Fruit fly (Drosophila melanogaster) whole organism, embryonic: ENCODE measurements around the gene CG15213.

ENCODE experiments used
- Adf1 ChIP-seq: fragments of 200-800 bp; sonication (Bioruptor generic); IDR thresholded peaks from 2 replicates; pipeline ENCODE4 v1.3.6; 2022; ENCODE audit warnings: missing biosample characterization, missing genetic modification characterization
- CG13296 ChIP-seq: fragments of 200-800 bp; sonication (Bioruptor generic); optimal IDR thresholded peaks from 3 replicates; lab custom pipeline; 2018; ENCODE audit warnings: missing biosample characterization, mild to moderate bottlenecking, missing genetic modification characterization
- CG13894 ChIP-seq: fragments of 200-800 bp; sonication (Bioruptor generic); optimal IDR thresholded peaks from 3 replicates; lab custom pipeline; 2018; ENCODE audit warnings: missing biosample characterization, mild to moderate bottlenecking, missing genetic modification characterization, moderate library complexity
- CG14710 ChIP-seq: fragments of 200-800 bp; sonication (Bioruptor generic); optimal IDR thresholded peaks from 3 replicates; lab custom pipeline; 2019; ENCODE audit warnings: missing biosample characterization, mild to moderate bottlenecking, missing genetic modification characterization, moderate library complexity
- CG14965 ChIP-seq: fragments of 200-800 bp; sonication (Bioruptor generic); optimal IDR thresholded peaks from 2 replicates; lab custom pipeline; 2016; ENCODE audit warnings: missing biosample characterization, missing genetic modification characterization, borderline replicate concordance
- CG16813 ChIP-seq: fragments of 200-800 bp; sonication (Bioruptor generic); IDR thresholded peaks from 3 replicates; pipeline ENCODE4 v1.3.6; 2022; ENCODE audit warnings: missing biosample characterization, missing genetic modification characterization; ENCODE audit not compliant: partially characterized antibody
- CG33557 ChIP-seq: fragments of 200-800 bp; sonication (Bioruptor generic); optimal IDR thresholded peaks from 2 replicates; lab custom pipeline; 2019; ENCODE audit warnings: missing biosample characterization, mild to moderate bottlenecking, missing genetic modification characterization, moderate library complexity
- CG3838 ChIP-seq: fragments of 200-800 bp; sonication (Bioruptor generic); optimal IDR thresholded peaks from 3 replicates; lab custom pipeline; 2016; ENCODE audit warnings: missing biosample characterization, missing genetic modification characterization
- CG3995 ChIP-seq: fragments of 200-800 bp; sonication (Bioruptor generic); optimal IDR thresholded peaks from 3 replicates; lab custom pipeline; 2016; ENCODE audit warnings: missing biosample characterization, missing genetic modification characterization
- CG4328 ChIP-seq: fragments of 200-800 bp; sonication (Bioruptor generic); optimal IDR thresholded peaks from 3 replicates; lab custom pipeline; 2017; ENCODE audit warnings: missing biosample characterization, missing genetic modification reagents, missing genetic modification characterization
- CG6272 ChIP-seq: fragments of 200-800 bp; sonication (Bioruptor generic); IDR thresholded peaks from 2 replicates; pipeline ENCODE4 v1.3.6; 2022; ENCODE audit warnings: missing biosample characterization, missing genetic modification characterization
- CG6683 ChIP-seq: fragments of 200-800 bp; sonication (Bioruptor generic); optimal IDR thresholded peaks from 2 replicates; lab custom pipeline; 2017; ENCODE audit warnings: missing biosample characterization, mild to moderate bottlenecking, missing genetic modification characterization, missing genetic modification reagents
- CG6813 ChIP-seq: fragments of 200-800 bp; sonication (Bioruptor generic); optimal IDR thresholded peaks from 2 replicates; lab custom pipeline; 2017; ENCODE audit warnings: missing biosample characterization, missing genetic modification characterization, mild to moderate bottlenecking, moderate library complexity, missing genetic modification reagents
- CG7357 ChIP-seq: fragments of 200-800 bp; sonication (Bioruptor generic); IDR thresholded peaks from 3 replicates; pipeline ENCODE4 v1.3.6; 2022; ENCODE audit warnings: missing biosample characterization, missing genetic modification characterization
- Deaf1 ChIP-seq: fragments of 200-800 bp; optimal IDR thresholded peaks from 3 replicates; lab custom pipeline; 2019; ENCODE audit warnings: missing biosample characterization, mild to moderate bottlenecking, missing genetic modification characterization, moderate library complexity
- Dek ChIP-seq: fragments of 200-800 bp; sonication (Bioruptor generic); optimal IDR thresholded peaks from 3 replicates; lab custom pipeline; 2019; ENCODE audit warnings: missing biosample characterization, mild to moderate bottlenecking, missing genetic modification characterization, moderate library complexity
- Gug ChIP-seq: fragments of 200-800 bp; sonication (Bioruptor generic); IDR thresholded peaks from 4 replicates; pipeline ENCODE4 v1.3.6; 2022; ENCODE audit warnings: missing biosample characterization, missing genetic modification characterization
- HmgD ChIP-seq: fragments of 200-800 bp; sonication (Bioruptor generic); optimal IDR thresholded peaks from 3 replicates; lab custom pipeline; 2016; ENCODE audit warnings: missing biosample characterization, missing genetic modification characterization
- Lim3 ChIP-seq: fragments of 200-800 bp; sonication (Bioruptor generic); IDR thresholded peaks from 2 replicates; pipeline ENCODE4 v1.3.6; 2022; ENCODE audit warnings: missing biosample characterization, missing genetic modification characterization
- NfI ChIP-seq: fragments of 200-800 bp; sonication (Bioruptor generic); optimal IDR thresholded peaks from 3 replicates; lab custom pipeline; 2018; ENCODE audit warnings: missing biosample characterization, mild to moderate bottlenecking, missing genetic modification characterization, moderate library complexity
- Six4 ChIP-seq: fragments of 200-800 bp; sonication (Bioruptor generic); optimal IDR thresholded peaks from 2 replicates; lab custom pipeline; 2016; ENCODE audit warnings: missing biosample characterization, missing genetic modification characterization
- Sox100B ChIP-seq: fragments of 200-800 bp; sonication (Bioruptor generic); optimal IDR thresholded peaks from 3 replicates; lab custom pipeline; 2018; ENCODE audit warnings: missing biosample characterization, mild to moderate bottlenecking, missing genetic modification characterization
- Sox102F ChIP-seq: fragments of 200-800 bp; sonication (Bioruptor generic); optimal IDR thresholded peaks from 2 replicates; lab custom pipeline; 2018; ENCODE audit warnings: missing biosample characterization, mild to moderate bottlenecking, missing genetic modification characterization, moderate library complexity
- Taf1 ChIP-seq: fragments of 200-800 bp; sonication (Bioruptor generic); IDR thresholded peaks from 2 replicates; pipeline ENCODE4 v1.3.6; 2022; ENCODE audit warnings: missing biosample characterization, missing genetic modification characterization
- Tbp ChIP-seq: fragments of >200 bp; optimal IDR thresholded peaks from 2 replicates; lab custom pipeline; 2018; ENCODE audit warnings: missing biosample characterization, missing genetic modification characterization
- ac ChIP-seq: fragments of 200-800 bp; sonication (Bioruptor generic); optimal IDR thresholded peaks from 3 replicates; lab custom pipeline; 2017; ENCODE audit warnings: missing biosample characterization, mild to moderate bottlenecking, missing genetic modification characterization
- ato ChIP-seq: fragments of 200-800 bp; sonication (Bioruptor generic); IDR thresholded peaks from 2 replicates; pipeline ENCODE4 v1.3.6; 2022; ENCODE audit warnings: missing biosample characterization, missing genetic modification characterization; ENCODE audit not compliant: partially characterized antibody
- bigmax ChIP-seq: fragments of 200-800 bp; sonication (Bioruptor generic); optimal IDR thresholded peaks from 2 replicates; lab custom pipeline; 2018; ENCODE audit warnings: missing biosample characterization, mild to moderate bottlenecking, missing genetic modification characterization
- cato ChIP-seq: fragments of 200-800 bp; sonication (Bioruptor generic); optimal IDR thresholded peaks from 2 replicates; lab custom pipeline; 2016; ENCODE audit warnings: missing biosample characterization, missing genetic modification characterization, borderline replicate concordance
- caup ChIP-seq: fragments of 200-800 bp; sonication (Bioruptor generic); optimal IDR thresholded peaks from 3 replicates; lab custom pipeline; 2017; ENCODE audit warnings: missing biosample characterization, mild to moderate bottlenecking, missing genetic modification characterization, moderate library complexity; ENCODE audit not compliant: severe bottlenecking
- cwo ChIP-seq: fragments of 200-800 bp; sonication (Bioruptor generic); optimal IDR thresholded peaks from 3 replicates; lab custom pipeline; 2017; ENCODE audit warnings: missing biosample characterization, missing genetic modification characterization, mild to moderate bottlenecking, moderate library complexity, missing genetic modification reagents
- dm ChIP-seq: fragments of 200-800 bp; sonication (Bioruptor generic); optimal IDR thresholded peaks from 3 replicates; lab custom pipeline; 2016; ENCODE audit warnings: missing biosample characterization, missing genetic modification characterization
- ems ChIP-seq: fragments of 200-800 bp; sonication (Bioruptor generic); optimal IDR thresholded peaks from 3 replicates; lab custom pipeline; 2016; ENCODE audit warnings: missing biosample characterization, missing genetic modification characterization
- eve ChIP-seq, 2 experiments: fragments of >200 bp; optimal IDR thresholded peaks; 2 replicates each; lab custom pipeline; 2017; ENCODE audit warnings: missing biosample characterization in 2 of 2, missing genetic modification characterization in 2 of 2
- gcm ChIP-seq: fragments of 200-800 bp; sonication (Bioruptor generic); optimal IDR thresholded peaks from 2 replicates; lab custom pipeline; 2019; ENCODE audit warnings: missing biosample characterization, mild to moderate bottlenecking, missing genetic modification characterization, moderate library complexity
- gsb ChIP-seq: fragments of 200-800 bp; sonication (Bioruptor generic); IDR thresholded peaks from 2 replicates; pipeline ENCODE4 v1.3.6; 2022; ENCODE audit warnings: missing biosample characterization, missing genetic modification characterization
- ham ChIP-seq: fragments of 200-800 bp; sonication (Bioruptor generic); IDR thresholded peaks from 2 replicates; pipeline ENCODE4 v1.3.6; 2022; ENCODE audit warnings: missing biosample characterization, missing genetic modification characterization
- ken ChIP-seq: fragments of 200-800 bp; sonication (Bioruptor generic); IDR thresholded peaks from 3 replicates; pipeline ENCODE4 v1.3.6; 2022; ENCODE audit warnings: missing biosample characterization, missing genetic modification characterization
- klu ChIP-seq: fragments of 200-800 bp; sonication (Bioruptor generic); IDR thresholded peaks from 2 replicates; pipeline ENCODE4 v1.3.6; 2022; ENCODE audit warnings: missing biosample characterization, missing genetic modification characterization
- lmd ChIP-seq: fragments of 200-800 bp; sonication (Bioruptor generic); IDR thresholded peaks from 2 replicates; pipeline ENCODE4 v1.3.6; 2022; ENCODE audit warnings: missing biosample characterization, missing genetic modification characterization
- lola ChIP-seq, 3 experiments: fragments of >200 bp in 2 of 3; fragments of 200-800 bp in 1 of 3; sonication (Bioruptor generic) in 1 of 3; optimal IDR thresholded peaks; 2 replicates each; lab custom pipeline; 2017 to 2019; ENCODE audit warnings: missing biosample characterization in 3 of 3, missing genetic modification characterization in 3 of 3, mild to moderate bottlenecking in 1 of 3, moderate library complexity in 1 of 3
- maf-S ChIP-seq: fragments of 200-800 bp; sonication (Bioruptor generic); optimal IDR thresholded peaks from 2 replicates; lab custom pipeline; 2016; ENCODE audit warnings: missing biosample characterization, missing genetic modification characterization
- nom ChIP-seq: fragments of 200-800 bp; sonication (Bioruptor generic); optimal IDR thresholded peaks from 2 replicates; lab custom pipeline; 2017; ENCODE audit warnings: missing biosample characterization, missing genetic modification characterization, mild to moderate bottlenecking, moderate library complexity, missing genetic modification reagents
- sens-2 ChIP-seq: fragments of 200-800 bp; sonication (Bioruptor generic); IDR thresholded peaks from 2 replicates; pipeline ENCODE4 v1.3.6; 2022; ENCODE audit warnings: missing biosample characterization, missing genetic modification characterization
- sim ChIP-seq: fragments of 200-800 bp; sonication (Bioruptor generic); IDR thresholded peaks from 2 replicates; pipeline ENCODE4 v1.3.6; 2022; ENCODE audit warnings: missing biosample characterization, missing genetic modification characterization
- tio ChIP-seq: fragments of 200-800 bp; sonication (Bioruptor generic); optimal IDR thresholded peaks from 2 replicates; lab custom pipeline; 2017; ENCODE audit warnings: missing biosample characterization, missing genetic modification characterization, inconsistent platforms
- trh ChIP-seq: fragments of 200-800 bp; sonication (Bioruptor generic); optimal IDR thresholded peaks from 2 replicates; lab custom pipeline; 2016; ENCODE audit warnings: missing biosample characterization, missing genetic modification characterization
- zf30C ChIP-seq: fragments of 200-800 bp; sonication (Bioruptor generic); optimal IDR thresholded peaks from 3 replicates; lab custom pipeline; 2018; ENCODE audit warnings: missing biosample characterization, mild to moderate bottlenecking, missing genetic modification characterization

CG15213 gene

DNA sequence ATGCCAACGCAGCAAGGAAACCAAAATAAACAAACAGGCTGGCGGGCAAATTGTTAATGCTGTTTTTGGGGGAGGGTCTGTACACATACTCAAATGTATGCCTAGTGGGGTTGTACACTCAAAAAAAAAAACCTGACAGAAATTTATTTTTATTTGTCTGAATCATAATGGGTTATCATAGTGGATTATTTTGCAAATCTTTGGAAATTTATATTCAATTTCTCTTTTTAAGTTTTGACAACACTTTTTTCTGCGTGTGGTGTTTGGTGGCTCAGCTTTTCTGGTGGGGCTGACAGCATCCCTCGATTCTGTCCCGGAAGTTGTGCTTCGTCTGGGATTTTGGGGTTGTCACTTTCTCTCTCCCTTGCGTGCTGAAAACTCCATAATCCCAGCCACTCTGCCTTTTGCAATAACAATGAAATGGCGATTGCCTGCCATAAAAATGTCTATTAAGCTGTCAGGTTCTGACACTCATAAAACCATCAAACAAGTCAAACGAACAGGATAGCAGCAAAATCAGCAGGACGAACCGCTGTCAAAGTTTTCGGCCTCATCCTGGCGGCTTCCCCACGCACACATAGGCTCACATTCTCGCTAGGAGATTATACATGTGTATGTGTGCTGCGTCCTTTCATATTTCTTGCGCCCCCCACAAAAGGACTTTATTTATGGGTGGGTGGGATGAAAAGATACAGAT is 22.0 kb upstream of the CG15213 start (continued):
- 0 out of 2 replicates have a peak, but pooled peaks have one; percentile 39 for TF ChIP-seq sim
- no peak for TF ChIP-seq ato
- peak; percentile 38 for TF ChIP-seq CG3838 (GFP tag; lab: Kevin White, UChicago)
- TF ChIP-seq lmd (GFP tag; lab: Robert Waterston, UW), result no peak; the same call in 1 of the 2 replicates
- TF ChIP-seq bigmax (GFP tag; lab: Kevin White, UChicago), result no peak
- TF ChIP-seq tio (GFP tag; lab: Kevin White, UChicago), result no peak
- TF ChIP-seq Lim3 (GFP tag; lab: Robert Waterston, UW), result no peak
- peak; percentile 63 for TF ChIP-seq maf-S (GFP tag; lab: Kevin White, UChicago)
- TF ChIP-seq CG14710, result peak; percentile 51
- no peak for TF ChIP-seq ac (GFP tag; lab: Kevin White, UChicago)
- peak; percentile 68 for TF ChIP-seq Gug
- TF ChIP-seq klu (GFP tag; lab: Robert Waterston, UW), result peak; percentile 44; the same call in 1 of the 2 replicates
- TF ChIP-seq CG13894 (tag; lab: Kevin White, UChicago), result peak; percentile 86
- peak; percentile 20 for TF ChIP-seq ems (GFP tag; lab: Kevin White, UChicago)
- TF ChIP-seq HmgD (GFP tag; lab: Kevin White, UChicago), result no peak
- peak; percentile 82 for TF ChIP-seq CG13296
- peak; percentile 85 for TF ChIP-seq ken
- TF ChIP-seq ham (GFP tag; lab: Robert Waterston, UW), result peak; percentile 67; the same call in 1 of the 2 replicates
- peak; percentile 81 for TF ChIP-seq Dek (tag; lab: Kevin White, UChicago)
- TF ChIP-seq eve (GFP tag; optimal IDR thresholded peaks at IDR 0.05; lab: Kevin White, UChicago), result no peak
- TF ChIP-seq Adf1 (GFP tag; lab: Robert Waterston, UW), result peak; percentile 46
- TF ChIP-seq zf30C (GFP tag; lab: Kevin White, UChicago), result peak; percentile 72
- no peak for TF ChIP-seq CG16813 (GFP tag; lab: Robert Waterston, UW)
- peak; percentile 78 for TF ChIP-seq caup (GFP tag; lab: Kevin White, UChicago)
- no peak for TF ChIP-seq Deaf1 (tag; lab: Kevin White, UChicago)
- no peak for TF ChIP-seq Sox100B (GFP tag; lab: Kevin White, UChicago)
- TF ChIP-seq CG7357 (GFP tag; lab: Robert Waterston, UW), result no peak; the same call in 1 of the 3 replicates
- TF ChIP-seq Tbp, result no peak
- peak; percentile 17 for TF ChIP-seq CG3995 (GFP tag; lab: Kevin White, UChicago)
- peak; percentile 21 for TF ChIP-seq nom (GFP tag; lab: Kevin White, UChicago)
- TF ChIP-seq CG6683 (GFP tag; lab: Kevin White, UChicago), result peak; percentile 76
- peak; percentile 63; the same call in 1 of the 2 replicates for TF ChIP-seq CG6272 (GFP tag; lab: Robert Waterston, UW)
- TF ChIP-seq gcm (GFP tag; lab: Kevin White, UChicago), result peak; percentile 49
- peak; percentile 80 for TF ChIP-seq Sox102F (GFP tag; lab: Kevin White, UChicago)
- TF ChIP-seq cato (GFP tag; lab: Kevin White, UChicago), result peak; percentile 59
- peak; percentile 76 for TF ChIP-seq cwo
- TF ChIP-seq CG6813, result peak; percentile 70
- no peak for TF ChIP-seq lola (GFP tag; optimal IDR thresholded peaks at IDR 0.05; lab: Kevin White, UChicago)
- TF ChIP-seq CG4328 (GFP tag; lab: Kevin White, UChicago), result peak; percentile 49
- TF ChIP-seq sens-2 (GFP tag; lab: Robert Waterston, UW), result no peak
- TF ChIP-seq CG14965 (GFP tag; lab: Kevin White, UChicago), result peak; percentile 35
- no peak for TF ChIP-seq dm
- peak; percentile 61 for TF ChIP-seq NfI (GFP tag; lab: Kevin White, UChicago)
- peak; percentile 78; the same call in 1 of the 2 replicates for TF ChIP-seq Taf1
- TF ChIP-seq trh, result peak; percentile 0
- peak; percentile 43; the same call in 1 of the 2 replicates for TF ChIP-seq gsb (GFP tag; lab: Robert Waterston, UW)
- TF ChIP-seq CG33557, result no peak
- peak; percentile 53 for TF ChIP-seq Six4
